Fruit fly (Drosophila melanogaster): ENCODE measurements around the gene HIP.

HIP gene

dm6 chrX:3849419-3850028 is 50.6 kb downstream of the HIP start:
- TF ChIP-seq Gug (GFP tag; IDR thresholded peaks at IDR 0.05) (no peak), CG31627 (GFP tag; optimal IDR thresholded peaks at IDR 0.05) (no peak), Eip78C (GFP tag) (peak; percentile 30), dac (GFP tag; optimal IDR thresholded peaks at IDR 0.05) (no peak), Lpt (GFP tag; optimal IDR thresholded peaks at IDR 0.05) (no peak), CG10631 (GFP tag; optimal IDR thresholded peaks at IDR 0.05) (no peak), salr (GFP tag; optimal IDR thresholded peaks at IDR 0.05) (no peak), eg (GFP tag; IDR thresholded peaks at IDR 0.05) (no peak), CG6854 (GFP tag; optimal IDR thresholded peaks at IDR 0.05) (peak; percentile 26), Blimp-1 (GFP tag; optimal IDR thresholded peaks at IDR 0.05) (peak; percentile 94), CG8119 (GFP tag; IDR thresholded peaks at IDR 0.05) (no peak), Eip93F (GFP tag; optimal IDR thresholded peaks at IDR 0.05) (no peak)
